Fruit fly (Drosophila melanogaster) whole organism, larva: Measurements from ENCODE around the gene CG14852.

Experiments
- noc ChIP-seq: fragments of 200-800 bp; sonication (Bioruptor generic); optimal IDR thresholded peaks from 3 replicates; lab custom pipeline; 2019; ENCODE audit warnings: missing biosample characterization, mild to moderate bottlenecking, missing genetic modification characterization, moderate library complexity

Gene CG14852

DNA sequence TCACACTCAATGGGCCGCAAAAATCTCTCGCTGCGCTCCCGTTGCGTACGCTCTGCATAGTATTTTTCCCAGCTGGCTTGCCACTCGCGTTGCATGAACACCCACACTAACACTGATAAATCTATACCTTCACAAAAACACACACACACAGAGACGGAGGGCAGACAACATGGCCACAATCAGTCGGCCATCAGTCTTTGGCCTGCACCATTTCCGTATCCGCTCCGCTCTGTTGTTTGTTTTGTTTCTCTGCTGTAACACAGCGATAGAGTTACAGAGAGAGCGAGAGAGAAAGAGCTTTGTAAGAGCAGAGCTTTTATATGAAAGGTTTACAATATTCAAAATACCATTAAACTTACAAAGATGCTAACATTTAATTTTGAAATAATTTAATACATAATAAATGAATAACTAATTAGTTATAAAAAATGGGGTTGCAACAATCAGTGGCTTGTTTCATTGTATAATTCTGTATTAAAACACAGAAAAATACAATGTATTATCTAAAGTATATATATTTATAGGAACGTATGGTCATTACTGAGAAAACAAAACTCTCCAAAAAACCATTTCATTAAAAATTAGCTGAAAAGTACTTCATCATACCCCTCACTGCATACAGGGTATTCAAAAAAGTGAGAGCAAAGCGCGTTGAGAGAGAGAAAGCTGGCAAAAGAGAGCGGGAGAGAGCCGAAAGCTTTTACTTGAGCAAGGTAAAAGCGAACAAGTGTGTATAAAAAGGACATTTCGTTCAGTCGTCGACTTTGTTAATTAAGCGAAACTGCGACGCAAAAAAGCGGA is 43.4 kb downstream of the CG14852 start, which contains the start of gene CG14853:
Gene CG14853, plus strand, starts transcription at position 751 of the 801 bp plus-strand sequence.
- no peak for TF ChIP-seq noc (tag; lab: Kevin White, UChicago)
